Worm (Caenorhabditis elegans): ENCODE data around the gene F28C6.10.

ce11 chrII:8630088-8630487 lies 22.3 kb downstream of the F28C6.10 start, which contains the start of gene T22C8.6:
- TF ChIP-seq fkh-8 (tag; optimal IDR thresholded peaks at IDR 0.05) = no peak
- no peak for TF ChIP-seq lin-39 (tag; optimal IDR thresholded peaks at IDR 0.05)
- no peak for TF ChIP-seq C34B4.2 (tag; optimal IDR thresholded peaks at IDR 0.05)
- no peak for TF ChIP-seq fkh-10 (GFP tag; optimal IDR thresholded peaks at IDR 0.05)
- no peak for TF ChIP-seq efl-1 (optimal IDR thresholded peaks at IDR 0.05)
- no peak for TF ChIP-seq efl-1 (GFP tag; optimal IDR thresholded peaks at IDR 0.05 in 1 of 2)
- no peak for TF ChIP-seq nhr-76 (tag; optimal IDR thresholded peaks at IDR 0.05)
- TF ChIP-seq fos-1 (tag; optimal IDR thresholded peaks at IDR 0.05) = no peak
- no peak for TF ChIP-seq ama-1 (optimal IDR thresholded peaks at IDR 0.05)
- no peak for TF ChIP-seq nhr-11 (tag; optimal IDR thresholded peaks at IDR 0.05)
